Worm (Caenorhabditis elegans): ENCODE data around the gene D1044.1.

The D1044.1 gene

DNA sequence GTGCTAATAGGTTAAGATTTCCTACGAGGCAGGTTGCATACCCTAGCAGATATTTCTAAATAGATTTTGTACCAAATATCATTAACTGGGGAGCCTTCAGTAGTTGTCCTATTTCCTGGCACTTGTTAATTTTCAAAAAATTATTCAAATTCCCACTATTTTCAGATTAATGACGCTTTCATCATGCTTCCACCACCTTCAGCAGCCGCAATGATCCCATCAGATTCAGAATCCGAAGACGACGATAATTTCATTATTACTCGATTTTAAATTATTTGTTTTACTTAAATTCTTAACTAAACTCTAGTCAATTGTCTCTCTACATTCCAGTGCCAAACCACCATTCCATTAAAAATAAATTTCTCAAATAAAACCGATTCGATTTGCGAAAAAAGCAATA lies 6.7 kb downstream of the D1044.1 start (continued):
- TF ChIP-seq ztf-26 (tag; optimal IDR thresholded peaks at IDR 0.05) (no peak), pha-4 (tag; optimal IDR thresholded peaks at IDR 0.05) (no peak), lin-54 (GFP tag; optimal IDR thresholded peaks at IDR 0.05) (no peak), cebp-1 (GFP tag; IDR thresholded peaks at IDR 0.05) (0 out of 2 replicates have a peak, but pooled peaks have one; percentile 34), cebp-1 (tag; optimal IDR thresholded peaks at IDR 0.05) (peak; percentile 72), let-526 (GFP tag; IDR thresholded peaks at IDR 0.05) (0 out of 2 replicates have a peak, but pooled peaks have one; percentile 56), F10E7.11 (tag; optimal IDR thresholded peaks at IDR 0.05) (no peak), snpc-3.4 (tag; optimal IDR thresholded peaks at IDR 0.05) (no peak), unc-62 (GFP tag; optimal IDR thresholded peaks at IDR 0.05) (no peak), T26A5.8 (tag; optimal IDR thresholded peaks at IDR 0.05) (no peak), cebp-2 (GFP tag; IDR thresholded peaks at IDR 0.05) (no peak), B0261.1 (tag; optimal IDR thresholded peaks at IDR 0.05) (no peak), fkh-3 (tag; optimal IDR thresholded peaks at IDR 0.05) (no peak), bed-2 (GFP tag; IDR thresholded peaks at IDR 0.05) (no peak), sea-2 (GFP tag; IDR thresholded peaks at IDR 0.05) (no peak), rec-8 (tag; optimal IDR thresholded peaks at IDR 0.05) (no peak), F52B5.7 (tag; optimal IDR thresholded peaks at IDR 0.05) (no peak), repo-1 (tag; optimal IDR thresholded peaks at IDR 0.05) (peak; percentile 39), sptf-2 (GFP tag; optimal IDR thresholded peaks at IDR 0.05) (no peak), F37B4.10 (GFP tag; IDR thresholded peaks at IDR 0.05) (no peak), him-1 (tag; optimal IDR thresholded peaks at IDR 0.05) (no peak), ztf-22 (GFP tag; optimal IDR thresholded peaks at IDR 0.05) (no peak), egl-44 (GFP tag; IDR thresholded peaks at IDR 0.05) (no peak), K12H6.12 (tag; optimal IDR thresholded peaks at IDR 0.05) (no peak), nhr-90 (tag; optimal IDR thresholded peaks at IDR 0.05) (peak; percentile 48), snpc-1.1 (tag; optimal IDR thresholded peaks at IDR 0.05; ENCODE audit: insufficient read depth) (no peak), C06A6.2 (GFP tag; conservative IDR thresholded peaks at IDR 0.05) (no peak), madf-3 (GFP tag; IDR thresholded peaks at IDR 0.05) (no peak), ceh-91 (GFP tag; IDR thresholded peaks at IDR 0.05) (no peak), D2030.7 (GFP tag; IDR thresholded peaks at IDR 0.05) (no peak), chd-7 (tag; optimal IDR thresholded peaks at IDR 0.05) (no peak), ceh-27 (GFP tag; optimal IDR thresholded peaks at IDR 0.05) (no peak), nfyb-1 (GFP tag; IDR thresholded peaks at IDR 0.05) (peak; percentile 44), hmg-20 (GFP tag; IDR thresholded peaks at IDR 0.05) (no peak), ztf-3 (GFP tag; optimal IDR thresholded peaks at IDR 0.05) (no peak), F57C9.4 (tag; optimal IDR thresholded peaks at IDR 0.05) (no peak), lin-26 (GFP tag; IDR thresholded peaks at IDR 0.05) (0 out of 2 replicates have a peak, but pooled peaks have one; percentile 53), F57A8.1 (GFP tag; optimal IDR thresholded peaks at IDR 0.05) (no peak), ceh-100 (GFP tag; IDR thresholded peaks at IDR 0.05) (no peak), F55B11.4 (tag; optimal IDR thresholded peaks at IDR 0.05; ENCODE audit: borderline replicate concordance, insufficient read depth) (no peak), F49E8.2 (tag; optimal IDR thresholded peaks at IDR 0.05; ENCODE audit: insufficient read depth) (no peak), zfh-2 (GFP tag; conservative IDR thresholded peaks at IDR 0.05) (no peak), tbp1 (GFP tag; optimal IDR thresholded peaks at IDR 0.05) (no peak), pbrm-1 (GFP tag; IDR thresholded peaks at IDR 0.05) (no peak), nfya-1 (tag; optimal IDR thresholded peaks at IDR 0.05; ENCODE audit: borderline replicate concordance, insufficient read depth) (no peak), unc-130 (GFP tag; optimal IDR thresholded peaks at IDR 0.05) (no peak), somi-1 (GFP tag; optimal IDR thresholded peaks at IDR 0.05) (no peak), egrh-3 (GFP tag; IDR thresholded peaks at IDR 0.05) (no peak), ztf-18 (tag; optimal IDR thresholded peaks at IDR 0.05) (no peak)

All from whole organism, young adult.